Worm (Caenorhabditis elegans): ENCODE results near the gene clec-234.

ce11 chrV:16483044-16483443, 49.7 kb upstream of the clec-234 start, which contains the start of gene F57E7.2:
- TF ChIP-seq W03F9.2 (tag; optimal IDR thresholded peaks at IDR 0.05): no peak
- no peak for TF ChIP-seq him-1 (tag; optimal IDR thresholded peaks at IDR 0.05)
- no peak for TF ChIP-seq dao-5 (tag; optimal IDR thresholded peaks at IDR 0.05)

Data from whole organism, L4/young adult.